Worm (Caenorhabditis elegans): ENCODE results near the gene kin-19.

DNA sequence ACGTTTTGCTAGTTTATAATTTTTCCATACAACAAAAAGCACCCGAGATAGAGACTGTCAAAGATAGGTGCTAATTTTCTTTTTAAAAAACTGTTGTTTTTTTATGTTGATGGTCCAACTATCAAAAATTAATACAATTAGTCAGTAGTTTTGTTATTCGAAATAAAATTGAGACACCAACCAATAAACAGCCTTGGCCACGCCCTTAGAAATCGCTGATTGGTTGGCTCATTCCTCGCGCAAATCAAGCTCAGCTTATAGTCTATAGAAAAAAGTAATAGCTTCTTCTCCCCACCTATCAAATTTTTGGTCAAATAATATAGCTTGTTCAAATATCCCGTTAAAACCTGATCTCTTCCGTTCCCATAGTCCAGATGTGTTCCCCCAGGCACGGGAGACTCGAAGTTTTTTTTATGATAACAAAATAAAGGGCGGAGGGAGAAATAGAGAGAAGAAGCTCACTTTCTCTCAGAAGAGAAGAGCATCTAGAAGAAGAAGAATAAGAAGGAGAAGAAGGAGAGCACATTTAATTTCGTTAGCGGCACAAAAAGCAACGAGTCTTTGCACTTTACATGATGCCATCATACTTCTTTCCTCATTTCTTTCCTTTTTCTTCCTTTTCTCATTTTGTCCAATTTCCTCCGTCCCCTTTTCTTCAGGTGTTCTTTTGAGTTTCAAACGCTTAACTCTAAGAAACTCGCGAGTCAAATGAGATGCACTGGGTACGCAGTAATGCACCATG is 45.5 kb upstream of the kin-19 start:
- TF ChIP-seq nhr-76 (tag; optimal IDR thresholded peaks at IDR 0.05) = no peak
- no peak for TF ChIP-seq snpc-4 (tag; optimal IDR thresholded peaks at IDR 0.05)
- no peak for TF ChIP-seq daf-8 (GFP tag; IDR thresholded peaks at IDR 0.05)
- no peak for TF ChIP-seq Y75B8A.6 (GFP tag; IDR thresholded peaks at IDR 0.05)
- no peak for TF ChIP-seq dpl-1 (GFP tag; optimal IDR thresholded peaks at IDR 0.05)
- TF ChIP-seq nhr-111 (GFP tag; optimal IDR thresholded peaks at IDR 0.05) = no peak
- no peak for TF ChIP-seq ztf-11 (tag; optimal IDR thresholded peaks at IDR 0.05)
- TF ChIP-seq egl-43 (GFP tag; IDR thresholded peaks at IDR 0.05) = no peak
- no peak for TF ChIP-seq fkh-10 (GFP tag; optimal IDR thresholded peaks at IDR 0.05)
- TF ChIP-seq ZK337.2 (GFP tag; IDR thresholded peaks at IDR 0.05) = no peak

All from whole organism, L4 larva.